Fruit fly (Drosophila melanogaster) whole organism, embryonic: ENCODE results near the gene CG34462.
A peak's percentile ranks its signal among the peaks of the same experiment; 100 is the strongest.

Source experiments
- ATbp ChIP-seq: fragments of 200-800 bp; sonication (Bioruptor generic); optimal IDR thresholded peaks from 2 replicates; lab custom pipeline; 2017; ENCODE audit warnings: missing biosample characterization, mild to moderate bottlenecking, missing genetic modification characterization, missing genetic modification reagents
- Blimp-1 ChIP-seq: fragments of 200-800 bp; sonication (Bioruptor generic); optimal IDR thresholded peaks from 3 replicates; lab custom pipeline; 2018; ENCODE audit warnings: missing biosample characterization, missing genetic modification characterization, mild to moderate bottlenecking, moderate library complexity, missing genetic modification reagents
- CG10209 ChIP-seq: fragments of 200-800 bp; sonication (Bioruptor generic); optimal IDR thresholded peaks from 3 replicates; lab custom pipeline; 2017; ENCODE audit warnings: missing biosample characterization, mild to moderate bottlenecking, missing genetic modification characterization, missing genetic modification reagents
- CG1024 ChIP-seq: fragments of 200-800 bp; sonication (Bioruptor generic); IDR thresholded peaks from 2 replicates; pipeline ENCODE4 v1.3.6; 2022; ENCODE audit warnings: missing biosample characterization, missing genetic modification characterization
- CG10267 ChIP-seq: fragments of 200-800 bp; sonication (Bioruptor generic); optimal IDR thresholded peaks from 2 replicates; lab custom pipeline; 2018; ENCODE audit warnings: missing biosample characterization, mild to moderate bottlenecking, missing genetic modification characterization, moderate library complexity
- CG10543 ChIP-seq: fragments of 200-800 bp; sonication (Bioruptor generic); optimal IDR thresholded peaks from 3 replicates; lab custom pipeline; 2017; ENCODE audit warnings: missing biosample characterization, mild to moderate bottlenecking, missing genetic modification characterization, moderate library complexity
- CG12659 ChIP-seq: fragments of 200-800 bp; sonication (Bioruptor generic); optimal IDR thresholded peaks from 3 replicates; lab custom pipeline; 2017; ENCODE audit warnings: mild to moderate bottlenecking, missing biosample characterization, missing genetic modification reagents, missing genetic modification characterization
- CG12942 ChIP-seq: fragments of 200-800 bp; sonication (Bioruptor generic); optimal IDR thresholded peaks from 3 replicates; lab custom pipeline; 2016; ENCODE audit warnings: missing biosample characterization, missing genetic modification characterization
- CG13424 ChIP-seq: fragments of 200-800 bp; sonication (Bioruptor generic); optimal IDR thresholded peaks from 2 replicates; lab custom pipeline; 2019; ENCODE audit warnings: missing biosample characterization, mild to moderate bottlenecking, missing genetic modification characterization, moderate library complexity
- CG15479 ChIP-seq: fragments of 200-800 bp; sonication (Bioruptor generic); optimal IDR thresholded peaks from 3 replicates; lab custom pipeline; 2019; ENCODE audit warnings: missing biosample characterization, mild to moderate bottlenecking, missing genetic modification characterization, moderate library complexity
- CG1603 ChIP-seq: fragments of 200-800 bp; sonication (Bioruptor generic); optimal IDR thresholded peaks from 2 replicates; lab custom pipeline; 2019; ENCODE audit warnings: missing biosample characterization, mild to moderate bottlenecking, missing genetic modification characterization, moderate library complexity
- CG17568 ChIP-seq: fragments of 200-800 bp; sonication (Bioruptor generic); optimal IDR thresholded peaks from 2 replicates; lab custom pipeline; 2018; ENCODE audit warnings: missing biosample characterization, mild to moderate bottlenecking, missing genetic modification characterization, moderate library complexity
- CG17829 ChIP-seq: fragments of 200-800 bp; optimal IDR thresholded peaks from 2 replicates; lab custom pipeline; 2019; ENCODE audit warnings: missing biosample characterization, mild to moderate bottlenecking, missing genetic modification characterization, moderate library complexity
- CG2120 ChIP-seq: fragments of 200-800 bp; sonication (Bioruptor generic); optimal IDR thresholded peaks from 3 replicates; lab custom pipeline; 2016; ENCODE audit warnings: missing biosample characterization, missing genetic modification characterization
- CG2678 ChIP-seq: fragments of 200-800 bp; sonication (Bioruptor generic); optimal IDR thresholded peaks from 3 replicates; lab custom pipeline; 2019; ENCODE audit warnings: missing biosample characterization, mild to moderate bottlenecking, missing genetic modification characterization, moderate library complexity
- CG3838 ChIP-seq: fragments of 200-800 bp; sonication (Bioruptor generic); optimal IDR thresholded peaks from 3 replicates; lab custom pipeline; 2016; ENCODE audit warnings: missing biosample characterization, missing genetic modification characterization
- CG3847 ChIP-seq: fragments of 200-800 bp; sonication (Bioruptor generic); IDR thresholded peaks from 2 replicates; pipeline ENCODE4 v1.3.6; 2022; ENCODE audit warnings: missing biosample characterization, missing genetic modification characterization
- CG4404 ChIP-seq: fragments of 200-800 bp; sonication (Bioruptor generic); IDR thresholded peaks from 2 replicates; pipeline ENCODE4 v1.3.6; 2022; ENCODE audit warnings: missing biosample characterization, missing genetic modification characterization
- CG6683 ChIP-seq: fragments of 200-800 bp; sonication (Bioruptor generic); optimal IDR thresholded peaks from 2 replicates; lab custom pipeline; 2017; ENCODE audit warnings: missing biosample characterization, mild to moderate bottlenecking, missing genetic modification characterization, missing genetic modification reagents
- CG6765 ChIP-seq: fragments of 200-800 bp; sonication (Bioruptor generic); optimal IDR thresholded peaks from 3 replicates; lab custom pipeline; 2017; ENCODE audit warnings: missing biosample characterization, mild to moderate bottlenecking, missing genetic modification characterization
- CG7372 ChIP-seq: fragments of 200-800 bp; sonication (Bioruptor generic); IDR thresholded peaks from 2 replicates; pipeline ENCODE4 v1.3.6; 2022; ENCODE audit warnings: missing biosample characterization, missing genetic modification characterization
- CG8359 ChIP-seq: fragments of 200-800 bp; sonication (Bioruptor generic); optimal IDR thresholded peaks from 2 replicates; lab custom pipeline; 2017; ENCODE audit warnings: missing biosample characterization, mild to moderate bottlenecking, missing genetic modification characterization, borderline replicate concordance
- CG9437 ChIP-seq: fragments of 200-800 bp; sonication (Bioruptor generic); optimal IDR thresholded peaks from 2 replicates; lab custom pipeline; 2018; ENCODE audit warnings: missing biosample characterization, mild to moderate bottlenecking, missing genetic modification characterization
- CG9797 ChIP-seq: fragments of 200-800 bp; sonication (Bioruptor generic); optimal IDR thresholded peaks from 3 replicates; lab custom pipeline; 2018; ENCODE audit warnings: missing biosample characterization, mild to moderate bottlenecking, missing genetic modification characterization
- CG9817 ChIP-seq: fragments of 200-800 bp; sonication (Bioruptor generic); optimal IDR thresholded peaks from 2 replicates; lab custom pipeline; 2018; ENCODE audit warnings: missing biosample characterization, mild to moderate bottlenecking, missing genetic modification characterization, moderate library complexity
- D ChIP-seq, 2 experiments: fragments of 200-800 bp in 1 of 2; fragments of >200 bp in 1 of 2; sonication (Bioruptor generic) in 1 of 2; optimal IDR thresholded peaks; 2 replicates in 1 of 2; 3 replicates in 1 of 2; lab custom pipeline; 2017; ENCODE audit warnings: mild to moderate bottlenecking in 1 of 2, missing biosample characterization in 1 of 2, missing genetic modification characterization in 1 of 2, missing genetic modification reagents in 1 of 2
- Doc3 ChIP-seq: fragments of 200-800 bp; sonication (Bioruptor generic); IDR thresholded peaks from 3 replicates; pipeline ENCODE4 v1.3.6; 2022; ENCODE audit warnings: missing biosample characterization, missing genetic modification characterization; ENCODE audit not compliant: partially characterized antibody
- Fer2 ChIP-seq: fragments of 200-800 bp; sonication (Bioruptor generic); optimal IDR thresholded peaks from 2 replicates; lab custom pipeline; 2018; ENCODE audit warnings: missing biosample characterization, mild to moderate bottlenecking, missing genetic modification characterization, moderate library complexity
- Hr3 ChIP-seq: fragments of 200-800 bp; sonication (Bioruptor generic); optimal IDR thresholded peaks from 3 replicates; lab custom pipeline; 2016; ENCODE audit warnings: missing biosample characterization, missing genetic modification characterization
- Jarid2 ChIP-seq: fragments of 200-800 bp; sonication (Bioruptor generic); optimal IDR thresholded peaks from 3 replicates; lab custom pipeline; 2017; ENCODE audit warnings: mild to moderate bottlenecking, missing biosample characterization, missing genetic modification reagents, missing genetic modification characterization
- Mad ChIP-seq: fragments of 200-800 bp; sonication (Bioruptor generic); optimal IDR thresholded peaks from 2 replicates; lab custom pipeline; 2016; ENCODE audit warnings: missing biosample characterization, missing genetic modification characterization
- Neu2 ChIP-seq: fragments of 200-800 bp; sonication (Bioruptor generic); optimal IDR thresholded peaks from 3 replicates; lab custom pipeline; 2016; ENCODE audit warnings: missing biosample characterization, missing genetic modification characterization, borderline replicate concordance
- Optix ChIP-seq: fragments of 200-800 bp; sonication (Bioruptor generic); IDR thresholded peaks from 3 replicates; pipeline ENCODE4 v1.3.6; 2022; ENCODE audit warnings: missing biosample characterization, missing genetic modification characterization
- Rfx ChIP-seq: fragments of 200-800 bp; sonication (Bioruptor generic); IDR thresholded peaks from 2 replicates; pipeline ENCODE4 v1.3.6; 2022; ENCODE audit warnings: missing biosample characterization, missing genetic modification characterization
- Six4 ChIP-seq: fragments of 200-800 bp; sonication (Bioruptor generic); optimal IDR thresholded peaks from 2 replicates; lab custom pipeline; 2016; ENCODE audit warnings: missing biosample characterization, missing genetic modification characterization
- Taf1 ChIP-seq: fragments of 200-800 bp; sonication (Bioruptor generic); IDR thresholded peaks from 2 replicates; pipeline ENCODE4 v1.3.6; 2022; ENCODE audit warnings: missing biosample characterization, missing genetic modification characterization
- Vsx1 ChIP-seq: fragments of 200-800 bp; sonication (Bioruptor generic); optimal IDR thresholded peaks from 2 replicates; lab custom pipeline; 2017; ENCODE audit warnings: missing biosample characterization, mild to moderate bottlenecking, missing genetic modification characterization, missing genetic modification reagents
- corto ChIP-seq: fragments of 200-800 bp; sonication (Bioruptor generic); optimal IDR thresholded peaks from 2 replicates; lab custom pipeline; 2016; ENCODE audit warnings: missing biosample characterization, mild to moderate bottlenecking, missing genetic modification characterization, moderate library complexity
- gfzf ChIP-seq: fragments of 200-800 bp; sonication (Bioruptor generic); optimal IDR thresholded peaks from 2 replicates; lab custom pipeline; 2016; ENCODE audit warnings: missing biosample characterization, mild to moderate bottlenecking, missing genetic modification characterization, moderate library complexity
- grn ChIP-seq: fragments of 200-800 bp; sonication (Bioruptor generic); optimal IDR thresholded peaks from 3 replicates; lab custom pipeline; 2017; ENCODE audit warnings: missing biosample characterization, missing genetic modification characterization
- ken ChIP-seq: fragments of 200-800 bp; sonication (Bioruptor generic); IDR thresholded peaks from 3 replicates; pipeline ENCODE4 v1.3.6; 2022; ENCODE audit warnings: missing biosample characterization, missing genetic modification characterization
- lilli ChIP-seq: fragments of 200-800 bp; sonication (Bioruptor generic); optimal IDR thresholded peaks from 3 replicates; lab custom pipeline; 2016; ENCODE audit warnings: missing biosample characterization, missing genetic modification characterization
- nerfin-1 ChIP-seq: fragments of 200-800 bp; sonication (Bioruptor generic); optimal IDR thresholded peaks from 3 replicates; lab custom pipeline; 2019; ENCODE audit warnings: missing biosample characterization, mild to moderate bottlenecking, missing genetic modification characterization, moderate library complexity
- oc ChIP-seq: fragments of 200-800 bp; sonication (Bioruptor generic); optimal IDR thresholded peaks from 2 replicates; lab custom pipeline; 2018; ENCODE audit warnings: missing biosample characterization, mild to moderate bottlenecking, missing genetic modification characterization, moderate library complexity
- pho ChIP-seq: fragments of 200-800 bp; sonication (Bioruptor generic); optimal IDR thresholded peaks from 2 replicates; lab custom pipeline; 2016; ENCODE audit warnings: missing biosample characterization, missing genetic modification characterization
- sens-2 ChIP-seq: fragments of 200-800 bp; sonication (Bioruptor generic); IDR thresholded peaks from 2 replicates; pipeline ENCODE4 v1.3.6; 2022; ENCODE audit warnings: missing biosample characterization, missing genetic modification characterization
- sima ChIP-seq: fragments of 200-800 bp; sonication (Bioruptor generic); optimal IDR thresholded peaks from 2 replicates; lab custom pipeline; 2016; ENCODE audit warnings: missing biosample characterization, missing genetic modification characterization
- tna ChIP-seq: fragments of 200-800 bp; sonication (Bioruptor generic); IDR thresholded peaks from 2 replicates; pipeline ENCODE4 v1.3.6; 2022; ENCODE audit warnings: missing biosample characterization, missing genetic modification characterization; ENCODE audit not compliant: partially characterized antibody
- zen2 ChIP-seq: fragments of 200-800 bp; sonication (Bioruptor generic); IDR thresholded peaks from 3 replicates; pipeline ENCODE4 v1.3.6; 2022; ENCODE audit warnings: missing biosample characterization, missing genetic modification characterization; ENCODE audit not compliant: partially characterized antibody

CG34462 gene

DNA sequence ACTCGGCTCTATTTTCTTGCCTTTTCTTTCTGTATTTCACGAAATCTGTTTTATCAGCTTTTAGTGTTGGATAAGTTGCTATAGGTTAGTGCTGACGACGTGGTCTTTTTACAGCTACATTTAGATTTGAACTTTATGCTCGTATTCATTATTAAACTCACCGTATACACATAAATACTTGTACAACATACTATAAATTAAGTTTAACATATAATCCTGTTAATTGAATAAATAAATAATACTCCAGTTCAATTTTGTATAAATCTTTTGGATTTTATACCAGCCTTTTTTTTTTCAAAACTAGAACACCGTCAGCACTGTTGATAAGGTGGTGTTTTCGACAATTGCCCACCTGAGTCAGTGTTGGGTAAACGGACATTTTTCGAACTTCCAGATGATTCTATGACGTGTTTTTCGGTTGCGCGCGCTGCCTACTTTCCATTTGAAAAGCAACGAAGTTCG is 19.5 kb upstream of the CG34462 start, which contains the start of gene BI-1 (continued):
- no peak for TF ChIP-seq CG15479 (GFP tag; lab: Kevin White, UChicago)
- no peak for TF ChIP-seq CG1603 (tag; lab: Kevin White, UChicago)
- peak; percentile 60 for TF ChIP-seq Fer2 (tag; lab: Kevin White, UChicago)
- TF ChIP-seq CG12659 (GFP tag; lab: Kevin White, UChicago): peak; percentile 80
- TF ChIP-seq ATbp (GFP tag; lab: Kevin White, UChicago): no peak
- TF ChIP-seq CG2678 (tag; lab: Kevin White, UChicago): no peak
- TF ChIP-seq Taf1 (GFP tag; lab: Robert Waterston, UW): no peak
- TF ChIP-seq CG1024 (GFP tag; lab: Robert Waterston, UW): no peak
- TF ChIP-seq Mad (GFP tag; lab: Kevin White, UChicago): peak; percentile 27
- TF ChIP-seq Neu2 (GFP tag; lab: Kevin White, UChicago): no peak
- peak; percentile 69; the same call in 1 of the 2 replicates for TF ChIP-seq Rfx (GFP tag; lab: Robert Waterston, UW)
- no peak; the same call in 2 of the 3 replicates for TF ChIP-seq zen2 (GFP tag; lab: Robert Waterston, UW)
- TF ChIP-seq Vsx1 (GFP tag; lab: Kevin White, UChicago): no peak
- TF ChIP-seq Hr3: peak; percentile 57
- peak; percentile 4 for TF ChIP-seq CG17568 (GFP tag; lab: Kevin White, UChicago)
- peak; percentile 84 for TF ChIP-seq CG3847 (GFP tag; lab: Robert Waterston, UW)
- no peak for TF ChIP-seq sens-2 (GFP tag; lab: Robert Waterston, UW)
- peak; percentile 56 for TF ChIP-seq CG6765 (GFP tag; lab: Kevin White, UChicago)
- TF ChIP-seq ken (GFP tag; lab: Robert Waterston, UW): 0 out of 3 replicates have a peak, but pooled peaks have one; percentile 15
- TF ChIP-seq CG10267: peak; percentile 100
- TF ChIP-seq CG2120: peak; percentile 76
- TF ChIP-seq CG7372: no peak
- TF ChIP-seq Optix (GFP tag; lab: Robert Waterston, UW): no peak
- TF ChIP-seq CG10209: peak; percentile 54
- TF ChIP-seq CG8359 (GFP tag; lab: Kevin White, UChicago): no peak
- TF ChIP-seq pho: no peak
- TF ChIP-seq CG10543: peak; percentile 78
- TF ChIP-seq Doc3 (GFP tag; lab: Robert Waterston, UW): no peak
- TF ChIP-seq grn (GFP tag; lab: Kevin White, UChicago): no peak
- peak; percentile 70 for TF ChIP-seq CG13424 (tag; lab: Kevin White, UChicago)
- TF ChIP-seq D (optimal IDR thresholded peaks at IDR 0.05; lab: Kevin White, UChicago): no peak
- TF ChIP-seq D (GFP tag; optimal IDR thresholded peaks at IDR 0.05; lab: Kevin White, UChicago): peak; percentile 44
- TF ChIP-seq gfzf (GFP tag; lab: Kevin White, UChicago): peak; percentile 15
- no peak for TF ChIP-seq CG9797 (GFP tag; lab: Kevin White, UChicago)
- TF ChIP-seq oc (tag; lab: Kevin White, UChicago): no peak
- TF ChIP-seq sima: no peak
- peak; percentile 60 for TF ChIP-seq CG4404 (GFP tag; lab: Robert Waterston, UW)
- no peak for TF ChIP-seq Blimp-1 (GFP tag; lab: Kevin White, UChicago)
- peak; percentile 17 for TF ChIP-seq corto (GFP tag; lab: Kevin White, UChicago)
- peak; percentile 59 for TF ChIP-seq lilli
- peak; percentile 36 for TF ChIP-seq CG12942 (GFP tag; lab: Kevin White, UChicago)
- TF ChIP-seq nerfin-1 (tag; lab: Kevin White, UChicago): peak; percentile 70
- TF ChIP-seq tna: no peak
- peak; percentile 65 for TF ChIP-seq CG9437
- no peak for TF ChIP-seq Six4 (GFP tag; lab: Kevin White, UChicago)
- peak; percentile 55 for TF ChIP-seq CG17829
- TF ChIP-seq Jarid2: no peak
- TF ChIP-seq CG3838 (GFP tag; lab: Kevin White, UChicago): no peak
- peak; percentile 60 for TF ChIP-seq CG6683 (GFP tag; lab: Kevin White, UChicago)
- TF ChIP-seq CG9817 (tag; lab: Kevin White, UChicago): peak; percentile 66
